Worm (Caenorhabditis elegans): ENCODE results near the gene str-139.

str-139 gene

ce11 chrV:8081579-8081978 is 19.6 kb upstream of the str-139 start, which contains the start of gene str-131:
TSS of gene str-131 (minus strand) at chrV:8081679.
- TF ChIP-seq pha-4 (tag; optimal IDR thresholded peaks at IDR 0.05) = no peak

- TF ChIP-seq lin-13 (tag; optimal IDR thresholded peaks at IDR 0.05) = no peak
These were observed 17.8 kb upstream of the str-139 start for ce11 chrV:8079813-8080212.

- TF ChIP-seq blmp-1 (tag; optimal IDR thresholded peaks at IDR 0.05) (no peak), elt-1 (tag; optimal IDR thresholded peaks at IDR 0.05; ENCODE audit: borderline replicate concordance, insufficient read depth) (no peak), bed-3 (GFP tag; optimal IDR thresholded peaks at IDR 0.05) (no peak), tbx-8 (GFP tag; optimal IDR thresholded peaks at IDR 0.05) (no peak), ham-2 (GFP tag; optimal IDR thresholded peaks at IDR 0.05) (no peak), ceh-39 (tag; optimal IDR thresholded peaks at IDR 0.05) (no peak), ceh-43 (GFP tag; optimal IDR thresholded peaks at IDR 0.05) (no peak), nhr-76 (tag; optimal IDR thresholded peaks at IDR 0.05) (no peak), lsy-2 (tag; optimal IDR thresholded peaks at IDR 0.05) (no peak), cnd-1 (tag; optimal IDR thresholded peaks at IDR 0.05) (no peak), drap-1 (GFP tag; optimal IDR thresholded peaks at IDR 0.05) (no peak)
These were observed 13.7 kb upstream of the str-139 start, which contains the start of gene catp-3 for ce11 chrV:8075712-8076111. TSS of gene catp-3 (plus strand) at chrV:8076012.

ce11 chrV:8073162-8073561 is 11.2 kb upstream of the str-139 start:
- TF ChIP-seq elt-3 (tag; optimal IDR thresholded peaks at IDR 0.05) (peak; percentile 78), lsy-2 (tag; optimal IDR thresholded peaks at IDR 0.05) (no peak)

ce11 chrV:8072047-8072446 is 10.1 kb upstream of the str-139 start, which contains the start of gene str-144:
TSS of gene str-144 (minus strand) at chrV:8072147.
- no peak for TF ChIP-seq tbx-8 (GFP tag; optimal IDR thresholded peaks at IDR 0.05)
- TF ChIP-seq ztf-11 (tag; optimal IDR thresholded peaks at IDR 0.05) = no peak
- TF ChIP-seq nhr-2 (tag; optimal IDR thresholded peaks at IDR 0.05) = no peak
- TF ChIP-seq zip-8 (tag; optimal IDR thresholded peaks at IDR 0.05) = no peak
- TF ChIP-seq elt-1 (tag; optimal IDR thresholded peaks at IDR 0.05; ENCODE audit: borderline replicate concordance, insufficient read depth) = no peak
- TF ChIP-seq ces-1 (GFP tag; optimal IDR thresholded peaks at IDR 0.05) = no peak
- no peak for TF ChIP-seq bed-3 (GFP tag; optimal IDR thresholded peaks at IDR 0.05)
- TF ChIP-seq mep-1 (tag; optimal IDR thresholded peaks at IDR 0.05) = no peak
- TF ChIP-seq ceh-39 (tag; optimal IDR thresholded peaks at IDR 0.05) = no peak
- no peak for TF ChIP-seq flh-1 (GFP tag; optimal IDR thresholded peaks at IDR 0.05)

- TF ChIP-seq bed-3 (GFP tag; optimal IDR thresholded peaks at IDR 0.05) (no peak), snpc-4 (tag; optimal IDR thresholded peaks at IDR 0.05) (no peak), sem-2 (GFP tag; optimal IDR thresholded peaks at IDR 0.05) (no peak), nhr-237 (tag; optimal IDR thresholded peaks at IDR 0.05) (no peak), nhr-28 (tag; optimal IDR thresholded peaks at IDR 0.05) (no peak), pha-4 (tag; optimal IDR thresholded peaks at IDR 0.05) (no peak), zip-8 (tag; optimal IDR thresholded peaks at IDR 0.05) (no peak), elt-3 (tag; optimal IDR thresholded peaks at IDR 0.05) (no peak), elt-1 (tag; optimal IDR thresholded peaks at IDR 0.05; ENCODE audit: borderline replicate concordance, insufficient read depth) (no peak), sptf-1 (tag; optimal IDR thresholded peaks at IDR 0.05) (no peak), unc-62 (GFP tag; optimal IDR thresholded peaks at IDR 0.05) (no peak), unc-39 (tag; optimal IDR thresholded peaks at IDR 0.05) (no peak), blmp-1 (tag; optimal IDR thresholded peaks at IDR 0.05) (no peak), nhr-2 (tag; optimal IDR thresholded peaks at IDR 0.05) (no peak), nhr-76 (tag; optimal IDR thresholded peaks at IDR 0.05) (no peak), flh-1 (GFP tag; optimal IDR thresholded peaks at IDR 0.05) (no peak), lin-13 (tag; optimal IDR thresholded peaks at IDR 0.05) (no peak), mep-1 (tag; optimal IDR thresholded peaks at IDR 0.05) (no peak), drap-1 (GFP tag; optimal IDR thresholded peaks at IDR 0.05) (no peak)
These were observed 7.7 kb upstream of the str-139 start, which contains the start of gene str-143 for ce11 chrV:8069637-8070036. TSS of gene str-143 (minus strand) at chrV:8069737.

- no peak for TF ChIP-seq pha-4 (tag; optimal IDR thresholded peaks at IDR 0.05)
- TF ChIP-seq lsy-2 (tag; optimal IDR thresholded peaks at IDR 0.05) = no peak
- no peak for TF ChIP-seq unc-62 (GFP tag; optimal IDR thresholded peaks at IDR 0.05)
- no peak for TF ChIP-seq ham-2 (GFP tag; optimal IDR thresholded peaks at IDR 0.05)
- TF ChIP-seq unc-120 (tag; optimal IDR thresholded peaks at IDR 0.05; ENCODE audit: poor library complexity, severe bottlenecking) = no peak
- no peak for TF ChIP-seq ces-1 (GFP tag; optimal IDR thresholded peaks at IDR 0.05)
- no peak for TF ChIP-seq lin-32 (GFP tag; optimal IDR thresholded peaks at IDR 0.05)
- no peak for TF ChIP-seq ztf-11 (tag; optimal IDR thresholded peaks at IDR 0.05)
- TF ChIP-seq zip-8 (tag; optimal IDR thresholded peaks at IDR 0.05) = no peak
- no peak for TF ChIP-seq tbx-8 (GFP tag; optimal IDR thresholded peaks at IDR 0.05)
- TF ChIP-seq ceh-83 (GFP tag; optimal IDR thresholded peaks at IDR 0.05) = no peak
- no peak for TF ChIP-seq snpc-4 (tag; optimal IDR thresholded peaks at IDR 0.05)
- TF ChIP-seq sem-2 (GFP tag; optimal IDR thresholded peaks at IDR 0.05) = no peak
- TF ChIP-seq nhr-2 (tag; optimal IDR thresholded peaks at IDR 0.05) = no peak
- no peak for TF ChIP-seq ceh-43 (GFP tag; optimal IDR thresholded peaks at IDR 0.05)
- no peak for TF ChIP-seq hlh-1 (tag; optimal IDR thresholded peaks at IDR 0.05)
- TF ChIP-seq mep-1 (tag; optimal IDR thresholded peaks at IDR 0.05) = no peak
- no peak for TF ChIP-seq mab-5 (tag; optimal IDR thresholded peaks at IDR 0.05)
- no peak for TF ChIP-seq M03D4.4 (tag; optimal IDR thresholded peaks at IDR 0.05)
These were observed 5.8 kb upstream of the str-139 start, which contains the start of gene str-140 for ce11 chrV:8067800-8068199. TSS of gene str-140 (minus strand) at chrV:8067900.
